Worm (Caenorhabditis elegans): Measurements from ENCODE around the gene B0024.11.
A peak's percentile ranks its signal among the peaks of the same experiment; 100 is the strongest.

The B0024.11 gene

DNA sequence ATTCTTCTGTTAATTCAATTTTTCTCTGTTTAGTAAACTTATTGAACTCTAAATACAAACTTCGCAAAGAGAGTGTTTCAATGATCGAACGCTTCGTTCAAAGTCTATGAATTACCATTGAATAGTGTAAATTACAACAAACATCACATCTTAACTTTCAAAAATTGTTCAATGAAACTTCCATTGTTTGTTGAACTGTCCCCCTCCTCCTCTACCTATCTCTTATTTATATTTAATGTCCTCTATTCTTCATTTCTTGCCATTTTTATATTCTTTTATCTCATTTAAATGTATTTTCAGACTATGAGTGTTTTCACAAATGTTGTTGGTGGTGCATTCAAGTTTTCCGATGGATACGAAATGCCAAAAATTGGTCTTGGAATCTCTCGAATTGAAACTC is 19.9 kb upstream of the B0024.11 start, which contains the start of gene K07C5.2:
Gene K07C5.2, plus strand, starts transcription at position 301 of the 400 bp plus-strand sequence.
- TF ChIP-seq ces-1 (GFP tag; optimal IDR thresholded peaks at IDR 0.05) (no peak), unc-39 (tag; optimal IDR thresholded peaks at IDR 0.05) (no peak), ceh-43 (GFP tag; optimal IDR thresholded peaks at IDR 0.05) (no peak), sem-2 (GFP tag; optimal IDR thresholded peaks at IDR 0.05) (no peak), mab-5 (tag; optimal IDR thresholded peaks at IDR 0.05) (no peak), flh-1 (GFP tag; optimal IDR thresholded peaks at IDR 0.05) (no peak), ham-2 (GFP tag; optimal IDR thresholded peaks at IDR 0.05) (no peak), M03D4.4 (tag; optimal IDR thresholded peaks at IDR 0.05) (no peak), zip-8 (tag; optimal IDR thresholded peaks at IDR 0.05) (no peak), drap-1 (GFP tag; optimal IDR thresholded peaks at IDR 0.05) (no peak), nhr-28 (tag; optimal IDR thresholded peaks at IDR 0.05) (no peak), nhr-2 (tag; optimal IDR thresholded peaks at IDR 0.05) (no peak), sptf-1 (tag; optimal IDR thresholded peaks at IDR 0.05) (no peak), ceh-39 (tag; optimal IDR thresholded peaks at IDR 0.05) (no peak)

ce11 chrV:10338305-10338992 is 19.1 kb upstream of the B0024.11 start, which contains the start of gene arx-2:
TSS of gene arx-2 (minus strand) at chrV:10338355.
- TF ChIP-seq zip-8 (tag; optimal IDR thresholded peaks at IDR 0.05) = no peak
- peak; percentile 15 for TF ChIP-seq pha-4 (tag; optimal IDR thresholded peaks at IDR 0.05)
- no peak for TF ChIP-seq sptf-1 (tag; optimal IDR thresholded peaks at IDR 0.05)
- no peak for TF ChIP-seq blmp-1 (tag; optimal IDR thresholded peaks at IDR 0.05)
- TF ChIP-seq cnd-1 (tag; optimal IDR thresholded peaks at IDR 0.05) = no peak
- TF ChIP-seq nhr-28 (tag; optimal IDR thresholded peaks at IDR 0.05) = no peak
- no peak for TF ChIP-seq flh-1 (GFP tag; optimal IDR thresholded peaks at IDR 0.05)
- no peak for TF ChIP-seq ceh-43 (GFP tag; optimal IDR thresholded peaks at IDR 0.05)
- no peak for TF ChIP-seq lin-32 (GFP tag; optimal IDR thresholded peaks at IDR 0.05)
- TF ChIP-seq ceh-39 (tag; optimal IDR thresholded peaks at IDR 0.05) = peak; percentile 12
- TF ChIP-seq lin-13 (tag; optimal IDR thresholded peaks at IDR 0.05) = no peak
- peak; percentile 38 for TF ChIP-seq nhr-237 (tag; optimal IDR thresholded peaks at IDR 0.05)
- no peak for TF ChIP-seq ztf-11 (tag; optimal IDR thresholded peaks at IDR 0.05)
- no peak for TF ChIP-seq M03D4.4 (tag; optimal IDR thresholded peaks at IDR 0.05)
- TF ChIP-seq ham-2 (GFP tag; optimal IDR thresholded peaks at IDR 0.05) = no peak
- TF ChIP-seq elt-3 (tag; optimal IDR thresholded peaks at IDR 0.05) = no peak
- peak; percentile 16 for TF ChIP-seq lsy-2 (tag; optimal IDR thresholded peaks at IDR 0.05)
- TF ChIP-seq ces-1 (GFP tag; optimal IDR thresholded peaks at IDR 0.05) = peak; percentile 48
- TF ChIP-seq unc-39 (tag; optimal IDR thresholded peaks at IDR 0.05) = no peak
- TF ChIP-seq elt-1 (tag; optimal IDR thresholded peaks at IDR 0.05; ENCODE audit: borderline replicate concordance, insufficient read depth) = no peak
- TF ChIP-seq nhr-2 (tag; optimal IDR thresholded peaks at IDR 0.05) = no peak
- TF ChIP-seq snpc-4 (tag; optimal IDR thresholded peaks at IDR 0.05) = no peak
- no peak for TF ChIP-seq ceh-83 (GFP tag; optimal IDR thresholded peaks at IDR 0.05)
- TF ChIP-seq mep-1 (tag; optimal IDR thresholded peaks at IDR 0.05) = no peak

DNA sequence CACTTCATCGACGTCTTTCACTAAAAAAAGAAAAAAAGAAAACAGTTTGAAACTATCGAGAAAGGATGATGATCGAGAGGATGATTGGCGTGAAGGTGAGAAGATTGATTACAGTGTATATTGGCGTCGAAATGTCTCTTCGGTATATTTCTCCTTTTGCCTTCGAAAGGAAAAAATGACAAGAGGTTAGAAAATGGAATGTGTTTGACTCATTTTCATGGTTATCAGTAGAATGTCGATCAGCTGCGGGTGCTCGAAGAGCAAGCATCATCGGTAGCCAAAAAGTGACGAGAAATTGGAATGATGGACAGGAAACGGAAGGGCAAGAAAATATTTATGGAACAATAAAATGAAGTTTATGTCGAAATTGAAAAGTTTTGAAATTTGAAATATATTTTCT is 14.5 kb upstream of the B0024.11 start:
- TF ChIP-seq unc-39 (tag; optimal IDR thresholded peaks at IDR 0.05) (no peak), sem-2 (GFP tag; optimal IDR thresholded peaks at IDR 0.05) (no peak), lin-13 (tag; optimal IDR thresholded peaks at IDR 0.05) (no peak), bed-3 (GFP tag; optimal IDR thresholded peaks at IDR 0.05) (no peak), flh-1 (GFP tag; optimal IDR thresholded peaks at IDR 0.05) (no peak), tbx-8 (GFP tag; optimal IDR thresholded peaks at IDR 0.05) (no peak), blmp-1 (tag; optimal IDR thresholded peaks at IDR 0.05) (no peak), hlh-1 (tag; optimal IDR thresholded peaks at IDR 0.05) (no peak), nhr-12 (tag; optimal IDR thresholded peaks at IDR 0.05) (no peak), M03D4.4 (tag; optimal IDR thresholded peaks at IDR 0.05) (no peak), ceh-39 (tag; optimal IDR thresholded peaks at IDR 0.05) (no peak), elt-1 (tag; optimal IDR thresholded peaks at IDR 0.05; ENCODE audit: borderline replicate concordance, insufficient read depth) (no peak), ces-1 (GFP tag; optimal IDR thresholded peaks at IDR 0.05) (no peak), drap-1 (GFP tag; optimal IDR thresholded peaks at IDR 0.05) (no peak), ztf-11 (tag; optimal IDR thresholded peaks at IDR 0.05) (no peak), elt-3 (tag; optimal IDR thresholded peaks at IDR 0.05) (no peak), mep-1 (tag; optimal IDR thresholded peaks at IDR 0.05) (no peak), lin-32 (GFP tag; optimal IDR thresholded peaks at IDR 0.05) (no peak)

ce11 chrV:10332012-10332411 is 12.7 kb upstream of the B0024.11 start, which contains the start of gene crm-1:
TSS of gene crm-1 (minus strand) at chrV:10332112.
- TF ChIP-seq nhr-12 (tag; optimal IDR thresholded peaks at IDR 0.05) = no peak
- TF ChIP-seq unc-62 (GFP tag; optimal IDR thresholded peaks at IDR 0.05) = no peak
- TF ChIP-seq tbx-8 (GFP tag; optimal IDR thresholded peaks at IDR 0.05) = no peak
- no peak for TF ChIP-seq nhr-2 (tag; optimal IDR thresholded peaks at IDR 0.05)
- TF ChIP-seq mls-2 (tag; optimal IDR thresholded peaks at IDR 0.05) = no peak
- TF ChIP-seq nhr-76 (tag; optimal IDR thresholded peaks at IDR 0.05) = no peak
- no peak for TF ChIP-seq pha-4 (tag; optimal IDR thresholded peaks at IDR 0.05)
- TF ChIP-seq ces-1 (GFP tag; optimal IDR thresholded peaks at IDR 0.05) = no peak
- no peak for TF ChIP-seq cnd-1 (tag; optimal IDR thresholded peaks at IDR 0.05)
- TF ChIP-seq zip-8 (tag; optimal IDR thresholded peaks at IDR 0.05) = no peak
- no peak for TF ChIP-seq elt-3 (tag; optimal IDR thresholded peaks at IDR 0.05)
- TF ChIP-seq unc-39 (tag; optimal IDR thresholded peaks at IDR 0.05) = no peak
- TF ChIP-seq elt-1 (tag; optimal IDR thresholded peaks at IDR 0.05; ENCODE audit: borderline replicate concordance, insufficient read depth) = no peak
- TF ChIP-seq nhr-28 (tag; optimal IDR thresholded peaks at IDR 0.05) = no peak
- no peak for TF ChIP-seq hlh-1 (tag; optimal IDR thresholded peaks at IDR 0.05)
- no peak for TF ChIP-seq mep-1 (tag; optimal IDR thresholded peaks at IDR 0.05)
- no peak for TF ChIP-seq ztf-11 (tag; optimal IDR thresholded peaks at IDR 0.05)

Measured in whole organism, mixed stage, embryonic.